Worm (Caenorhabditis elegans) whole organism, midembryonic: ENCODE results near the gene fbxa-69.

Experiments
- T22C8.4 ChIP-seq: fragments of 200-800 bp; sonication (Bioruptor generic); IDR thresholded peaks from 2 replicates; pipeline ENCODE4 v1.3.6; 2022; ENCODE audit warnings: missing genetic modification characterization, missing compliant biosample characterization
- cog-1 ChIP-seq: sonication (generic microtip); optimal IDR thresholded peaks from 2 replicates; lab custom pipeline; 2016; ENCODE audit warnings: missing genetic modification characterization, missing compliant biosample characterization
- flt-1 ChIP-seq: fragments of 200-800 bp; sonication (Bioruptor generic); IDR thresholded peaks from 2 replicates; pipeline ENCODE4 v1.3.6; 2022; ENCODE audit warnings: missing genetic modification characterization, missing compliant biosample characterization
- klf-2 ChIP-seq: fragments of 200-800 bp; sonication (Bioruptor generic); conservative IDR thresholded peaks from 2 replicates; pipeline ENCODE4 v1.3.6; 2022; ENCODE audit warnings: missing genetic modification reagents, missing genetic modification characterization, missing compliant biosample characterization
- med-1 ChIP-seq: sonication (generic microtip); optimal IDR thresholded peaks from 2 replicates; lab custom pipeline; 2017; ENCODE audit warnings: missing genetic modification characterization, mild to moderate bottlenecking, missing compliant biosample characterization, antibody characterized with exemption, missing genetic modification reagents; ENCODE audit not compliant: insufficient read depth
- ref-1 ChIP-seq: fragments of 200-800 bp; sonication (Bioruptor generic); conservative IDR thresholded peaks from 2 replicates; pipeline ENCODE4 v1.3.6; 2022; ENCODE audit warnings: missing genetic modification reagents, missing genetic modification characterization, missing compliant biosample characterization
- tab-1 ChIP-seq: fragments of 200-800 bp; sonication (Bioruptor generic); IDR thresholded peaks from 2 replicates; pipeline ENCODE4 v1.3.6; 2022; ENCODE audit warnings: missing genetic modification characterization, missing compliant biosample characterization
- ztf-23 ChIP-seq: fragments of 200-800 bp; sonication (Bioruptor generic); IDR thresholded peaks from 2 replicates; pipeline ENCODE4 v1.3.6; 2022; ENCODE audit warnings: missing genetic modification reagents, missing genetic modification characterization, missing compliant biosample characterization
- ztf-29 ChIP-seq: fragments of 200-800 bp; sonication (Bioruptor generic); IDR thresholded peaks from 2 replicates; pipeline ENCODE4 v1.3.6; 2022; ENCODE audit warnings: missing genetic modification reagents, missing genetic modification characterization, missing compliant biosample characterization

- no peak for TF ChIP-seq flt-1 (GFP tag; lab: Robert Waterston, UW)
- TF ChIP-seq med-1 (GFP tag; lab: Kevin White, UChicago): no peak
- TF ChIP-seq T22C8.4: no peak
- TF ChIP-seq klf-2 (GFP tag; lab: Robert Waterston, UW): no peak
- no peak for TF ChIP-seq ref-1
- TF ChIP-seq ztf-29: no peak
- TF ChIP-seq tab-1 (GFP tag; lab: Robert Waterston, UW): no peak
- TF ChIP-seq cog-1 (tag; lab: Kevin White, UChicago): no peak
- TF ChIP-seq ztf-23: no peak
Observed at ce11 chrV:15782494-15782893, 33.3 kb downstream of the fbxa-69 start, which contains the start of gene T26E4.3.
